Worm (Caenorhabditis elegans) whole organism, L3 larva: ENCODE data around the gene C44B7.5.

ENCODE experiments used
- R02D3.7 ChIP-seq: fragments of 150-350 bp; optimal IDR thresholded peaks from 2 replicates; lab custom pipeline; 2014; ENCODE audit warnings: missing biosample characterization, missing genetic modification characterization
- aly-2 ChIP-seq: fragments of 150-350 bp; optimal IDR thresholded peaks from 2 replicates; lab custom pipeline; 2014; ENCODE audit warnings: missing biosample characterization, missing genetic modification characterization
- daf-12 ChIP-seq: fragments of 150-350 bp; optimal IDR thresholded peaks from 2 replicates; lab custom pipeline; 2014; ENCODE audit warnings: missing biosample characterization, missing genetic modification reagents, missing genetic modification characterization
- elt-3 ChIP-seq, 3 experiments: fragments of 150-350 bp in 1 of 3; sonication (generic microtip) in 2 of 3; optimal IDR thresholded peaks; 2 replicates in 2 of 3; 4 replicates in 1 of 3; lab custom pipeline; 2014 to 2017; ENCODE audit warnings: missing biosample characterization in 3 of 3, missing genetic modification characterization in 3 of 3
- mdl-1 ChIP-seq: fragments of 150-350 bp; optimal IDR thresholded peaks from 2 replicates; lab custom pipeline; 2014; ENCODE audit warnings: missing biosample characterization, missing genetic modification characterization
- mml-1 ChIP-seq: fragments of 150-350 bp; sonication (generic microtip); optimal IDR thresholded peaks from 3 replicates; lab custom pipeline; 2014; ENCODE audit warnings: missing biosample characterization, missing genetic modification characterization
- nhr-11 ChIP-seq: fragments of 150-350 bp; optimal IDR thresholded peaks from 2 replicates; lab custom pipeline; 2014; ENCODE audit warnings: missing biosample characterization, missing genetic modification characterization
- nhr-28 ChIP-seq: fragments of 150-350 bp; optimal IDR thresholded peaks from 2 replicates; lab custom pipeline; 2014; ENCODE audit warnings: missing biosample characterization, missing genetic modification characterization
- pha-4 ChIP-seq: fragments of 150-350 bp; optimal IDR thresholded peaks from 2 replicates; lab custom pipeline; 2014; ENCODE audit warnings: missing biosample characterization, missing genetic modification reagents, missing genetic modification characterization
- skn-1 ChIP-seq: fragments of 150-350 bp; optimal IDR thresholded peaks from 2 replicates; lab custom pipeline; 2014; ENCODE audit warnings: missing biosample characterization, missing genetic modification characterization
- snpc-4 ChIP-seq: fragments of 150-350 bp; optimal IDR thresholded peaks from 2 replicates; lab custom pipeline; 2014; ENCODE audit warnings: missing biosample characterization, missing genetic modification characterization
- unc-39 ChIP-seq: sonication (generic microtip); optimal IDR thresholded peaks from 4 replicates; lab custom pipeline; 2017; ENCODE audit warnings: missing biosample characterization, missing genetic modification characterization

DNA sequence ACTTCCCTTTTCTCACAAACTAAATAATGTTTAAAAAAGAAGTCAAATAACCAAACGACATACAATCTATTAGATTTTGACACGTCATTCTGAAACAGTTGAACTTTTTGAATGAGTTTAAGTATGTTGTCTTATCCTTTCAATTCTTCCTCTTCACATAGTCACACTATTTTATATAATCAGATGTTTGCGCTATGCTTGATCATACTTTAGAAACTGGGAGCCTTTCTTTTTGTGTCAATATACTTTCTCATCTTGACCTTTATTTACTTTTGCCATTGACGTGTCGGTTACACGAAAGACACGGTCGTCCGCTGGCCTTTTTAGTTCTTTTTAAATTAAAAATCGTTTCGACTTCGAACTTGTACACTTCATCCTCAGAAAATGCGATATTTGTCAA lies 20.5 kb downstream of the C44B7.5 start, which contains the start of gene C04A2.15:
- no peak for TF ChIP-seq mdl-1 (tag; lab: Kevin White, UChicago)
- TF ChIP-seq aly-2 (tag; lab: Kevin White, UChicago): no peak
- no peak for TF ChIP-seq daf-12 (tag; lab: Kevin White, UChicago)
- no peak for TF ChIP-seq elt-3 (tag; optimal IDR thresholded peaks at IDR 0.05; lab: Kevin White, UChicago)
- no peak for TF ChIP-seq R02D3.7
- TF ChIP-seq unc-39: no peak
- no peak for TF ChIP-seq snpc-4
- no peak for TF ChIP-seq mml-1
- TF ChIP-seq skn-1: no peak
- TF ChIP-seq nhr-11 (tag; lab: Kevin White, UChicago): no peak
- TF ChIP-seq pha-4 (tag; lab: Kevin White, UChicago): peak; percentile 93
- no peak for TF ChIP-seq nhr-28 (tag; lab: Kevin White, UChicago)
